Worm (Caenorhabditis elegans) whole organism, mixed stage, embryonic: Measurements from ENCODE around the gene efhc-1.

Source experiments
- M03D4.4 ChIP-seq: sonication (generic microtip); optimal IDR thresholded peaks from 2 replicates; lab custom pipeline; 2017; ENCODE audit warnings: mild to moderate bottlenecking, missing genetic modification characterization, missing compliant biosample characterization
- bed-3 ChIP-seq: fragments of 200-800 bp; sonication (Bioruptor generic); optimal IDR thresholded peaks from 3 replicates; lab custom pipeline; 2018; ENCODE audit warnings: mild to moderate bottlenecking, missing genetic modification characterization, moderate library complexity, missing compliant biosample characterization
- blmp-1 ChIP-seq: fragments of 150-350 bp; optimal IDR thresholded peaks from 2 replicates; lab custom pipeline; 2014; ENCODE audit warnings: missing biosample characterization, missing genetic modification characterization
- ceh-39 ChIP-seq: fragments of 150-350 bp; optimal IDR thresholded peaks from 2 replicates; lab custom pipeline; 2014; ENCODE audit warnings: missing biosample characterization, missing genetic modification characterization
- ceh-43 ChIP-seq: fragments of 200-800 bp; sonication (Bioruptor generic); optimal IDR thresholded peaks from 2 replicates; lab custom pipeline; 2018; ENCODE audit warnings: mild to moderate bottlenecking, missing genetic modification characterization, moderate library complexity, missing compliant biosample characterization
- ces-1 ChIP-seq: fragments of 150-350 bp; optimal IDR thresholded peaks from 2 replicates; lab custom pipeline; 2014; ENCODE audit warnings: missing biosample characterization, missing genetic modification reagents, missing genetic modification characterization
- cnd-1 ChIP-seq: fragments of 200-800 bp; sonication (Bioruptor generic); optimal IDR thresholded peaks from 2 replicates; lab custom pipeline; 2018; ENCODE audit warnings: mild to moderate bottlenecking, missing genetic modification characterization, missing compliant biosample characterization
- drap-1 ChIP-seq: fragments of 200-800 bp; sonication (Bioruptor generic); optimal IDR thresholded peaks from 3 replicates; lab custom pipeline; 2018; ENCODE audit warnings: mild to moderate bottlenecking, missing genetic modification characterization, missing compliant biosample characterization
- elt-1 ChIP-seq: sonication (generic microtip); optimal IDR thresholded peaks from 2 replicates; lab custom pipeline; 2017; ENCODE audit warnings: missing genetic modification characterization, mild to moderate bottlenecking, missing compliant biosample characterization, antibody characterized with exemption, moderate library complexity, borderline replicate concordance; ENCODE audit not compliant: insufficient read depth
- elt-3 ChIP-seq: fragments of 150-350 bp; optimal IDR thresholded peaks from 2 replicates; lab custom pipeline; 2014; ENCODE audit warnings: missing biosample characterization, missing genetic modification characterization
- flh-1 ChIP-seq: fragments of 200-800 bp; sonication (Bioruptor generic); optimal IDR thresholded peaks from 2 replicates; lab custom pipeline; 2018; ENCODE audit warnings: mild to moderate bottlenecking, missing genetic modification characterization, moderate library complexity, missing compliant biosample characterization
- ham-2 ChIP-seq: fragments of 200-800 bp; sonication (Bioruptor generic); optimal IDR thresholded peaks from 2 replicates; lab custom pipeline; 2018; ENCODE audit warnings: mild to moderate bottlenecking, missing genetic modification characterization, missing compliant biosample characterization
- hlh-1 ChIP-seq: fragments of 150-350 bp; optimal IDR thresholded peaks from 2 replicates; lab custom pipeline; 2014; ENCODE audit warnings: missing biosample characterization, missing genetic modification reagents, missing genetic modification characterization
- lin-32 ChIP-seq: fragments of 200-800 bp; sonication (Bioruptor generic); optimal IDR thresholded peaks from 2 replicates; lab custom pipeline; 2018; ENCODE audit warnings: mild to moderate bottlenecking, missing genetic modification characterization, missing compliant biosample characterization
- lsy-2 ChIP-seq: fragments of 150-350 bp; optimal IDR thresholded peaks from 2 replicates; lab custom pipeline; 2014; ENCODE audit warnings: missing biosample characterization, missing genetic modification characterization
- mab-5 ChIP-seq: fragments of 150-350 bp; optimal IDR thresholded peaks from 2 replicates; lab custom pipeline; 2014; ENCODE audit warnings: missing biosample characterization, missing genetic modification characterization
- nhr-12 ChIP-seq: fragments of 150-350 bp; optimal IDR thresholded peaks from 2 replicates; lab custom pipeline; 2014; ENCODE audit warnings: missing biosample characterization, missing genetic modification characterization
- nhr-2 ChIP-seq: fragments of 150-350 bp; optimal IDR thresholded peaks from 2 replicates; lab custom pipeline; 2014; ENCODE audit warnings: missing biosample characterization, missing genetic modification characterization
- nhr-237 ChIP-seq: fragments of 150-350 bp; optimal IDR thresholded peaks from 2 replicates; lab custom pipeline; 2014; ENCODE audit warnings: missing biosample characterization, missing genetic modification characterization
- nhr-28 ChIP-seq: fragments of 150-350 bp; optimal IDR thresholded peaks from 2 replicates; lab custom pipeline; 2014; ENCODE audit warnings: missing biosample characterization, missing genetic modification characterization
- nhr-76 ChIP-seq: sonication (generic microtip); optimal IDR thresholded peaks from 2 replicates; lab custom pipeline; 2017; ENCODE audit warnings: missing biosample characterization, missing genetic modification characterization
- sem-2 ChIP-seq: fragments of 200-800 bp; sonication (Bioruptor generic); optimal IDR thresholded peaks from 2 replicates; lab custom pipeline; 2018; ENCODE audit warnings: mild to moderate bottlenecking, missing genetic modification characterization, missing compliant biosample characterization
- snpc-4 ChIP-seq: fragments of 150-350 bp; optimal IDR thresholded peaks from 2 replicates; lab custom pipeline; 2014; ENCODE audit warnings: missing biosample characterization, missing genetic modification characterization
- sptf-1 ChIP-seq: sonication (generic microtip); optimal IDR thresholded peaks from 2 replicates; lab custom pipeline; 2017; ENCODE audit warnings: mild to moderate bottlenecking, missing genetic modification characterization, moderate library complexity, missing compliant biosample characterization
- unc-120 ChIP-seq: sonication (generic microtip); optimal IDR thresholded peaks from 2 replicates; lab custom pipeline; 2017; ENCODE audit warnings: missing genetic modification characterization, missing compliant biosample characterization; ENCODE audit not compliant: poor library complexity, severe bottlenecking
- unc-39 ChIP-seq: fragments of 150-350 bp; optimal IDR thresholded peaks from 2 replicates; lab custom pipeline; 2014; ENCODE audit warnings: missing biosample characterization, missing genetic modification characterization
- unc-62 ChIP-seq: fragments of 150-350 bp; optimal IDR thresholded peaks from 2 replicates; lab custom pipeline; 2014; ENCODE audit warnings: missing biosample characterization, missing genetic modification reagents, missing genetic modification characterization
- zip-8 ChIP-seq: fragments of 150-350 bp; optimal IDR thresholded peaks from 2 replicates; lab custom pipeline; 2014; ENCODE audit warnings: missing biosample characterization, missing genetic modification characterization
- ztf-11 ChIP-seq: fragments of 150-350 bp; optimal IDR thresholded peaks from 2 replicates; lab custom pipeline; 2014; ENCODE audit warnings: missing biosample characterization, missing genetic modification characterization

Gene efhc-1

DNA sequence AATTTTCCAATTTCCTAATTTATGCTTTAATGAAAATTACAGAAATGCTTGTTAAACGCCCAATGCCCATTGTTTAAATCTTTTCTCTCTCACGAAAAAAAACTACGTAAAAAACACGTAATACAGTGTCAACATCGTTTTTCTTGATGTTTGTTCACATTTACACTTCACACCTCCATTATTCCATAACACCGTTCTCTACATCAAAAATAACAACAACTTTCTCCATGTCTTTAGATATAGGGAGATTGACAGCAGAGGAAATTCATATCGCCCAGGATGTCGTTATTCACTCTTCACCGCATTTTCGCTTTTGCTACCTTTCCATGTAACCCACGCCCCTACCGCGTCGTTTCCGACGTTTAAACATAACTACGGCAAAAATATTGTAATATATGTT, at the start of gene efhc-1:
TSS of gene efhc-1 (plus strand) at position 301 of the 400 bp plus-strand sequence.
- TF ChIP-seq unc-39 (tag; lab: Kevin White, UChicago) (no peak), ceh-39 (tag; lab: Kevin White, UChicago) (no peak), nhr-76 (tag; lab: Kevin White, UChicago) (no peak), elt-1 (tag; lab: Kevin White, UChicago) (no peak), unc-120 (tag; lab: Kevin White, UChicago) (no peak), ces-1 (GFP tag; lab: Kevin White, UChicago) (no peak), hlh-1 (tag; lab: Kevin White, UChicago) (no peak), zip-8 (tag; lab: Kevin White, UChicago) (no peak), flh-1 (GFP tag; lab: Kevin White, UChicago) (no peak), ceh-43 (GFP tag; lab: Kevin White, UChicago) (no peak), lin-32 (GFP tag; lab: Kevin White, UChicago) (no peak), lsy-2 (tag; lab: Kevin White, UChicago) (no peak)
- TF ChIP-seq, all 35 proteins: peak for 0

DNA sequence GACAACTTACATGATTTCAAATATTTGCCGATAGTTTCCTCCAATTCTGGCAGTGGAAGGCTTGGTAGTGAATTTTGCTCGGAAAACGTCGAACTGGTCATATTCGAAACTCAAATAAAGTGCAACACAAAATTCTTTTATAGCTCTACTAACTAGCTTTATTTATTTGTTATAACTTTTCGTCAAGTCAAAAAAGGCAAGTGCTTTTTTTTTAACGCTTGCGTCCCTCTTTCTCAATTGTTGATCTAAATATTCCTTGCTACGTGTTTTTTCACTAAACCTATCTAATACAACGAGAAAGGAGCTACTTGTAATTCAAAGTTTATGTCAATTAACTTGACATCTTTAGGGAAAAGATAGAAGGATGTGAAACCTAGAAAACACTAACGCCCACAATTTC, 47.8 kb upstream of the efhc-1 start, which contains the start of gene F41E7.6:
TSS of gene F41E7.6 (minus strand) at position 101 of the 400 bp plus-strand sequence.
- TF ChIP-seq lin-32 (GFP tag; lab: Kevin White, UChicago) (no peak), bed-3 (GFP tag; lab: Kevin White, UChicago) (no peak), unc-120 (tag; lab: Kevin White, UChicago) (no peak), elt-1 (tag; lab: Kevin White, UChicago) (no peak)

DNA sequence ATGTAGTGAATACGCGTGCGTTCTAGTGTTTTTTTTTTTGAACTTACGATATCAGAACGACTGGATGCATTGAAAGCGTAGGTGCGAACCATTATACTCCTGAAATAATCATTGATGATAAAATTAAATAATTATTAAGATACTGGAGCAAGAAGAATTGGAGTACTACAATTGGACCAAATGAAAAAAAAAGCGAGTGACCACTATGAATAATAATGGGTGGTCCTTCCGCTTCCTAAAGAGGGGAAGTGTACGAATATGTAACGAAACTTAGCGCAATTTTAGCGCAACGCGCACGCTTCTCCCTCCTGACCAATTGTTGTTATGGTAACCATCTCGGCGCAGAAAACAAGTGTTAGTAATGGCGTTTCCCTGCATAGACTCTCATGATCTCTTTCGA, 42.3 kb upstream of the efhc-1 start, which contains the start of gene F41E7.9:
TSS of gene F41E7.9 (minus strand) at position 101 of the 400 bp plus-strand sequence.
- no peak for TF ChIP-seq flh-1 (GFP tag; lab: Kevin White, UChicago)
- no peak for TF ChIP-seq ztf-11 (tag; lab: Kevin White, UChicago)
- no peak for TF ChIP-seq hlh-1 (tag; lab: Kevin White, UChicago)
- no peak for TF ChIP-seq ham-2 (GFP tag; lab: Kevin White, UChicago)
- no peak for TF ChIP-seq nhr-2 (tag; lab: Kevin White, UChicago)
- no peak for TF ChIP-seq drap-1 (GFP tag; lab: Kevin White, UChicago)
- no peak for TF ChIP-seq blmp-1 (tag; lab: Kevin White, UChicago)
- no peak for TF ChIP-seq unc-62 (GFP tag; lab: Kevin White, UChicago)
- TF ChIP-seq elt-3 (tag; lab: Kevin White, UChicago) = no peak
- no peak for TF ChIP-seq M03D4.4 (tag; lab: Kevin White, UChicago)
- no peak for TF ChIP-seq ces-1 (GFP tag; lab: Kevin White, UChicago)
- TF ChIP-seq ceh-43 (GFP tag; lab: Kevin White, UChicago) = no peak
- no peak for TF ChIP-seq nhr-237 (tag; lab: Kevin White, UChicago)
- no peak for TF ChIP-seq sem-2
- TF ChIP-seq lin-32 (GFP tag; lab: Kevin White, UChicago) = no peak
- no peak for TF ChIP-seq snpc-4 (tag; lab: Kevin White, UChicago)
- TF ChIP-seq elt-1 (tag; lab: Kevin White, UChicago) = no peak
- no peak for TF ChIP-seq cnd-1 (tag; lab: Kevin White, UChicago)
- no peak for TF ChIP-seq zip-8 (tag; lab: Kevin White, UChicago)

DNA sequence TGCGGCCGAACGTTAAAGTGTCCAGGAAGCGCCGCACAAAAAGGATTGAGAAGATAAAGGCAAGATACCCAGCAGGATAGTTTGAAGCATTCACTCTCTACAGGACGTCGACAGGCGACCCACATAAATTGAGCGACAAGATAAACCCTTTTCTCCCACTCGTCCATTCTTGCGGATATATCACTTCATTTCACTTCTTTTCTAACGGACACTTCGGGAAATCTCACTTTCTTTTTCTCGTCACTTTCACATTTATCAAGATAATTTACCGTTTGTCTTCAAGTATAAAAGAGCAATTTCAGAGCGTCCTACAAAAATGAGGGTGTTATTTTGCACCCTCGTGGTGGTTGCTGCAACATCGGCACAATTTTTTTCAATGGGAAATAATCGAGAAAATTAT, 40.6 kb upstream of the efhc-1 start, which contains the start of gene R07E3.6:
TSS of gene R07E3.6 (plus strand) at position 158 of the 400 bp plus-strand sequence.
- TF ChIP-seq blmp-1 (tag; lab: Kevin White, UChicago) (peak; percentile 88), unc-62 (GFP tag; lab: Kevin White, UChicago) (peak; percentile 54), elt-1 (tag; lab: Kevin White, UChicago) (peak; percentile 27), snpc-4 (tag; lab: Kevin White, UChicago) (no peak)

ce11 chrX:10318437-10318836, 39.7 kb upstream of the efhc-1 start:
- TF ChIP-seq nhr-28 (tag; lab: Kevin White, UChicago) (no peak), nhr-12 (tag; lab: Kevin White, UChicago) (no peak), sptf-1 (tag; lab: Kevin White, UChicago) (no peak), ham-2 (GFP tag; lab: Kevin White, UChicago) (peak; percentile 39), sem-2 (no peak), blmp-1 (tag; lab: Kevin White, UChicago) (no peak), ztf-11 (tag; lab: Kevin White, UChicago) (no peak), mab-5 (no peak), unc-62 (GFP tag; lab: Kevin White, UChicago) (no peak), elt-1 (tag; lab: Kevin White, UChicago) (peak; percentile 27), snpc-4 (tag; lab: Kevin White, UChicago) (no peak), unc-39 (tag; lab: Kevin White, UChicago) (no peak)
